Worm (Caenorhabditis elegans) whole organism, L4 larva: ENCODE measurements around the gene mlc-7.
A peak's percentile ranks its signal among the peaks of the same experiment; 100 is the strongest.

ENCODE experiments used
- aly-2 ChIP-seq: sonication (generic microtip); optimal IDR thresholded peaks from 2 replicates; lab custom pipeline; 2018; ENCODE audit warnings: missing biosample characterization, missing genetic modification characterization
- ceh-28 ChIP-seq: fragments of 150-350 bp; optimal IDR thresholded peaks from 2 replicates; lab custom pipeline; 2014; ENCODE audit warnings: missing biosample characterization, missing genetic modification reagents, missing genetic modification characterization
- ces-1 ChIP-seq: fragments of 150-350 bp; sonication (generic microtip); optimal IDR thresholded peaks from 4 replicates; lab custom pipeline; 2014; ENCODE audit warnings: missing biosample characterization, missing genetic modification reagents, missing genetic modification characterization
- fkh-10 ChIP-seq: fragments of 150-350 bp; optimal IDR thresholded peaks from 2 replicates; lab custom pipeline; 2014; ENCODE audit warnings: missing biosample characterization, missing genetic modification reagents, missing genetic modification characterization
- hlh-11 ChIP-seq: fragments of 200-800 bp; sonication (Bioruptor generic); optimal IDR thresholded peaks from 2 replicates; lab custom pipeline; 2018; ENCODE audit warnings: mild to moderate bottlenecking, missing genetic modification characterization, missing compliant biosample characterization
- lin-39 ChIP-seq: fragments of 150-350 bp; optimal IDR thresholded peaks from 2 replicates; lab custom pipeline; 2014; ENCODE audit warnings: missing biosample characterization, missing genetic modification reagents, missing genetic modification characterization
- nhr-11 ChIP-seq: fragments of 150-350 bp; optimal IDR thresholded peaks from 2 replicates; lab custom pipeline; 2014; ENCODE audit warnings: missing biosample characterization, missing genetic modification characterization
- nhr-25 ChIP-seq: sonication (generic microtip); optimal IDR thresholded peaks from 2 replicates; lab custom pipeline; 2017; ENCODE audit warnings: missing genetic modification characterization, mild to moderate bottlenecking, missing compliant biosample characterization, antibody characterized with exemption, moderate library complexity, borderline replicate concordance; ENCODE audit not compliant: insufficient read depth
- nhr-76 ChIP-seq: fragments of 150-350 bp; optimal IDR thresholded peaks from 2 replicates; lab custom pipeline; 2014; ENCODE audit warnings: missing biosample characterization, missing genetic modification characterization
- pha-4 ChIP-seq, 2 experiments: fragments of 150-350 bp in 1 of 2; fragments of 200-800 bp in 1 of 2; sonication (Bioruptor generic) in 1 of 2; IDR thresholded peaks in 1 of 2; optimal IDR thresholded peaks in 1 of 2; 2 replicates each; pipeline versions ENCODE4 v1.3.6 to Lab custom; 2014 to 2022; ENCODE audit warnings: missing genetic modification characterization in 2 of 2, missing genetic modification reagents in 2 of 2, missing biosample characterization in 1 of 2, missing compliant biosample characterization in 1 of 2
- snpc-1.2 ChIP-seq: fragments of 200-800 bp; sonication (Bioruptor generic); IDR thresholded peaks from 2 replicates; pipeline ENCODE4 v1.3.6; 2022; ENCODE audit warnings: missing genetic modification reagents, missing genetic modification characterization, missing compliant biosample characterization
- unc-39 ChIP-seq: sonication (generic microtip); optimal IDR thresholded peaks from 2 replicates; lab custom pipeline; 2017; ENCODE audit warnings: missing biosample characterization, missing genetic modification characterization
- zfp-2 ChIP-seq: sonication (generic microtip); optimal IDR thresholded peaks from 2 replicates; lab custom pipeline; 2016; ENCODE audit warnings: mild to moderate bottlenecking, missing genetic modification characterization, missing compliant biosample characterization
- zip-11 ChIP-seq: fragments of 200-800 bp; sonication (Bioruptor generic); IDR thresholded peaks from 2 replicates; pipeline ENCODE4 v1.3.6; 2022; ENCODE audit warnings: missing genetic modification characterization, missing compliant biosample characterization

DNA sequence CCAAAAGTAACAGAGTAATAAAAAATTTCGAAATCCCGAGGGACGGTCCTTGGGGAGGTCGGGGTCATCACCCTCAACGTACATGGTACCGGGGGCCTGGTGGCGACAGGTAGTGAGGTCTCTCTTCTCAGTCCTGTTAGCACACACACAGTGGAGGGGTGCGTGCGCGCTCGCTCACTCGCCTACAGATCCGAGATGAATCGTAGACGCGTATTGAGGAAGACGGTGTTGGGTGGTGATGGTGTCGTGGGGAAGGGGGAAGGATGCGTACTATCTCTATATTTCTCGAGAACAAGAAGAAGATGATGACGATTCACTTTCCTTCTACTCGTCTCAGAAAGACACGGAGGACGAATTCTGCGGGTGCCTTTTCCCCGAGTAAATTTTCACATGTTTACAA lies 37.4 kb upstream of the mlc-7 start:
- TF ChIP-seq lin-39 (no peak), ceh-28 (no peak), ces-1 (GFP tag; lab: Kevin White, UChicago) (no peak), zfp-2 (tag; lab: Kevin White, UChicago) (no peak), pha-4 (GFP tag; IDR thresholded peaks at IDR 0.05; lab: Robert Waterston, UW) (no peak), pha-4 (tag; optimal IDR thresholded peaks at IDR 0.05; lab: Kevin White, UChicago) (no peak), snpc-1.2 (0 out of 2 replicates have a peak, but pooled peaks have one; percentile 16), fkh-10 (no peak), zip-11 (no peak), aly-2 (no peak), nhr-11 (tag; lab: Kevin White, UChicago) (no peak), hlh-11 (tag; lab: Kevin White, UChicago) (no peak), unc-39 (tag; lab: Kevin White, UChicago) (no peak), nhr-76 (no peak), nhr-25 (tag; lab: Kevin White, UChicago) (no peak)
